Fruit fly (Drosophila melanogaster) S2 (cell line): ENCODE results near the gene Ttc30.

ENCODE experiments used
- CG8478 ChIP-seq: fragments of >200 bp; optimal IDR thresholded peaks from 2 replicates; lab custom pipeline; 2018
- CTCF ChIP-seq, 2 experiments: fragments of >200 bp; optimal IDR thresholded peaks; 2 replicates each; lab custom pipeline; 2018

The Ttc30 gene

dm6 chr2L:13095805-13096204 lies 10.8 kb upstream of the Ttc30 start:
- no peak for TF ChIP-seq CTCF (optimal IDR thresholded peaks at IDR 0.05; lab: Kevin White, UChicago)
- TF ChIP-seq CG8478 (lab: Kevin White, UChicago) = no peak

dm6 chr2L:13097200-13097599 lies 9.4 kb upstream of the Ttc30 start:
- TF ChIP-seq CTCF (optimal IDR thresholded peaks at IDR 0.05; lab: Kevin White, UChicago) (no peak), CG8478 (lab: Kevin White, UChicago) (no peak)

dm6 chr2L:13098301-13098700 lies 8.3 kb upstream of the Ttc30 start:
- no peak for TF ChIP-seq CTCF (optimal IDR thresholded peaks at IDR 0.05; lab: Kevin White, UChicago)
- TF ChIP-seq CG8478 (lab: Kevin White, UChicago) = no peak

dm6 chr2L:13101477-13101876 lies 5.1 kb upstream of the Ttc30 start:
- TF ChIP-seq CG8478 (lab: Kevin White, UChicago) (no peak), CTCF (optimal IDR thresholded peaks at IDR 0.05; lab: Kevin White, UChicago) (no peak)

dm6 chr2L:13104800-13105199 lies 1.8 kb upstream of the Ttc30 start:
- TF ChIP-seq CTCF (optimal IDR thresholded peaks at IDR 0.05; lab: Kevin White, UChicago) (no peak), CG8478 (lab: Kevin White, UChicago) (no peak)

DNA sequence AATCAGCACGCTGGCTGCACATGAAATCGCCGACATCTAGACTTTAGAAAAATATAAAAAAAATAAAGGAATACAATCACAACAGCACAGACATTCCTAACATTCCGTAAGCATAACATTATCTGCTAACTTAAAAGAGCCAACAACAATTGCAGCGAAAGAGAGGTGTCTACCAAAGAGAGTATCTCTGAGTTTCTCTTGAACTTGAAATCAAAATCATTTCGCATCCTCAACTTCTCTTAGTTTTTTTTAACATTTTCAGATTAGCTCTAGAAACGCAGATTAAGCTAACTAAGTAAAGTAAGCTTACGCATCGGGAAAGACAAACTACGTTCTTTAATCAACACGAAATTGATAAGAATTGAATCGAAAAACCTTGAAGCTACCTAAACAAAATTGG lies 7.0 kb downstream of the Ttc30 start:
- no peak for TF ChIP-seq CG8478 (lab: Kevin White, UChicago)
- TF ChIP-seq CTCF (optimal IDR thresholded peaks at IDR 0.05; lab: Kevin White, UChicago) = no peak

DNA sequence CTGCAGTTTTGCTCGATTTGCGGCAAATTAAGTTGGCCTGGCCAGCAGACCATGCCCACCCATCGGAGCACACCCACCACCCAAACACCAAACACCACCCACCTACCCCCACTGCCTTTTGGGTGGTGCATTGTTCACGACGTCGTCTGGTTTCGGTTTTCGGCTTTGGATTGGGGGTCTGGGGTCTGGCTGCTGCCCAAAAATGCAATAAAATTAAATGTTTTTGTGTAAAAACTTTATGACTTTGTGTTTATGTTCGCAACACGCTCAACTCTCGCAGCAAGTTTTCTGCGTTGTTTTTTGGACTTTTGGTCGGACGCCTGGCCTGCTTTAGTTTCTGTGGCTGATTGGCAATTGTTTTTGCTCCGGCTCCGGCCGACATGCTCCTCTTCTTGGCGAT lies 10.1 kb downstream of the Ttc30 start:
- TF ChIP-seq CTCF (optimal IDR thresholded peaks at IDR 0.05; lab: Kevin White, UChicago) (no peak), CG8478 (lab: Kevin White, UChicago) (no peak)

DNA sequence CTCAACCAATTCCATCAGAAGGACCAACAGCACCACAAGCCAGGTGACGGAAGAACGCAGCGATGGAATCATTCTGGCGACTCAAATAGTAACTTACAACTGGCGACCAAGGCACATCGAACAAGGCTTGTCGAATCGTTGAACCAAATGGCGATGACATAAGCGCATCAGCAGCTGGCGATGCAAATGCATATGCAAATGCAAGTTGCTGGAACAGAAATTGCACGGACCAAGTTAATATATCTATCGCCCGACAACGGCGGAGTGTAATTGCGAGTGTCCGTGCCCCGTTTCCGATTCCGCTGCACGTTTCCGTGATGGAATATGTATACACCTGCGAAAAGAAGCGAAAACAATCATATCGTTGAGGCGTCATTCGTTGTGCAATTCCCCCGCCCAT lies 12.4 kb downstream of the Ttc30 start, which contains the start of the genes CG44198 and CG43050:
TSS of gene CG44198 (minus strand) at position 101 of the 400 bp plus-strand sequence.
TSS of gene CG43050 (plus strand) at position 261 of the 400 bp plus-strand sequence.
- no peak for TF ChIP-seq CG8478 (lab: Kevin White, UChicago)
- no peak for TF ChIP-seq CTCF (optimal IDR thresholded peaks at IDR 0.05; lab: Kevin White, UChicago)

DNA sequence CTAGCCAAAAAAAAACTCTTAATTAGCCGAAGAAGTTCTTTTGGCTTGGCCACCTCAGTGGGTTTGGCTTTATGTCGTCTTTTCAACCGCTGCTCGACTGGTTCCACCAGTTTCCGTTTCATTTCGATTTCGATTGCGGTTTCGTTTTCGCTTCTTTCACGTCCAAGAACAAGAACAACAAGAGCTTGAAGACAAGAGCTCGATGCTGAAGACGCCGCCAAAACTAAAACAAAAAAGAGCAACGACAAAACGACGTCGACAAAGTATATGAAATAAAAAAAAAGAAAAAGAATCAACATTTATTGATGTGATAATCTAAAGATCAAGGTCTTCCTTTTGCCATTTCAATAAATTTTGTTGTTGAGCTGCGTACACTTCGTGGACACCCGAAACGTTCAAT lies 15.9 kb downstream of the Ttc30 start:
- TF ChIP-seq CG8478 (lab: Kevin White, UChicago) (no peak), CTCF (optimal IDR thresholded peaks at IDR 0.05; lab: Kevin White, UChicago) (no peak)

dm6 chr2L:13130291-13130690 lies 23.7 kb downstream of the Ttc30 start, which contains the start of gene CG5122:
TSS of gene CG5122 (plus strand) at chr2L:13130591.
- no peak for TF ChIP-seq CG8478 (lab: Kevin White, UChicago)
- no peak for TF ChIP-seq CTCF (optimal IDR thresholded peaks at IDR 0.05; lab: Kevin White, UChicago)

- no peak for TF ChIP-seq CG8478 (lab: Kevin White, UChicago)
- TF ChIP-seq CTCF (optimal IDR thresholded peaks at IDR 0.05; lab: Kevin White, UChicago) = no peak
Observed at dm6 chr2L:13135929-13136328, 29.3 kb downstream of the Ttc30 start.

- TF ChIP-seq CG8478 (lab: Kevin White, UChicago) (no peak), CTCF (optimal IDR thresholded peaks at IDR 0.05; lab: Kevin White, UChicago) (no peak)
Observed at dm6 chr2L:13140891-13141290, 34.3 kb downstream of the Ttc30 start.

DNA sequence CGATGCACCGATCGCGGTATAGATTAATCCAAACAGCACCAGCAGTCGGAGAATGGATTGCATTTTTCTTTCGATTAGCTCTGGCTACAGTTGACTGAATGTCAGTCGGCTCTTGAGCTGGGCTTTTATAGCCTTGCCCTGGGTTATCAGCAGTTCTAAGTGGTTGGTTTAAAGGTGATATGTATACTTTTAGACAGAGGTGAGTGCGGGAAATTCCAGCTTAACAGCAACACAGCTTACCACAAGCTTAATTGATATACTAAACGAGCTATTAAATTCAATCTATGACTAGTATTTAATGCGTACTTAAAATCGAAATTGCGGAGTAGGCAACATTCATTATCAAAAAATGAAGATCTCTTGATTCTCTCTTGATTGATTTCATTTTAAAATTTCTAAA lies 36.2 kb downstream of the Ttc30 start, which contains the start of gene CG9928:
TSS of gene CG9928 (minus strand) at position 101 of the 400 bp plus-strand sequence.
- TF ChIP-seq CG8478 (lab: Kevin White, UChicago) (no peak), CTCF (optimal IDR thresholded peaks at IDR 0.05; lab: Kevin White, UChicago) (no peak)

dm6 chr2L:13143522-13143921 lies 36.9 kb downstream of the Ttc30 start, which contains the start of gene CG16978:
TSS of gene CG16978 (minus strand) at chr2L:13143622.
- TF ChIP-seq CTCF (optimal IDR thresholded peaks at IDR 0.05; lab: Kevin White, UChicago) = no peak
- TF ChIP-seq CG8478 (lab: Kevin White, UChicago) = no peak

DNA sequence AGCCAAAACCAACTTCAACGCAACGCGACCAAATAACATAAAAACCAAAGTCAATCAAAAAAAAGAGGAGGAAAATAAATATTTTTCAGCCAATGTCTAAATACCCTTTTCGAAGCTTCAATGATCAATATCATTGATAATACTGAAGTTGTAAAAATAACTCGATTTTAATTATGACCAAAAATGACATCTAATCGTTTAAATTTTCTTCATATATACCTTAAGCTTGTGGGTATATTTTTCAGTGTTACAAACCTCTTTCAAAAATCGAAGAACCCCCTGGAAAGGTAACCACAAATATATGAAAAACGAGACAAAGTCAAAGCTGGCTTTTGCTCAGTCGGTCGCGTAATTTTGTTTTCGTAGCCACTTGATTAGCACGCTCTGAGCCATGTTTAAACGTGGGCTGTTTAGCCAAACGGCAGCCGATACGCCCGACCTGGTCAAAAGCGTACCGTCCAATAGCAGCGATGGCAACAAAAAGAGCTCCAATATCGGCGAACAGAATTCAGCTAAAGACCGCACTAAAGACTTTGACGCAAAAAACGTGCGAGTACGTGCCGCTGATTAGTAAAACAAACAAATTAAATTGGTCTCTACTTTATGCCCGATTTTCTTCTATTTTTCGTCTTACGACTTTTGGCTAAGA lies 38.6 kb downstream of the Ttc30 start:
- TF ChIP-seq CTCF (optimal IDR thresholded peaks at IDR 0.05; lab: Kevin White, UChicago) (no peak), CG8478 (lab: Kevin White, UChicago) (no peak)

DNA sequence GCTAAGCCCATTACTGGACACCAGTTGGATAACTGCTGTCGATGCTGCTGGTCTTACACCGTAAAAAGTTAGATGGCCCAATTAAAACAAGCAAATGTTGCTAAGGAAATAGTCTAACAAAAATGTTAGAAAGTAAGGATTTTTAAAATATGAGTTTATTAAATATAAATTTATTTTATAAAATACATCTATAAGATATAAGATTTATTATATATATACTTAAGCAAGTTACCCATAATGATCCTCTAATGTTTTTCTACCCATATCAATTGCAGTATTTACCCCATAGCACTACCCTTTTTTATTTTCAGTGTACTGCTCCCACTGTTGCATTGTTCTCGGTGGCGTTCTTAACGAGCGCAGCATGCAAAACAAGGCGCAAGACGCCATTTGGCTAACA lies 39.6 kb downstream of the Ttc30 start:
- TF ChIP-seq CTCF (optimal IDR thresholded peaks at IDR 0.05; lab: Kevin White, UChicago) (no peak), CG8478 (lab: Kevin White, UChicago) (no peak)
